Fruit fly (Drosophila melanogaster): Measurements from ENCODE around the gene lawc.

Gene lawc

DNA sequence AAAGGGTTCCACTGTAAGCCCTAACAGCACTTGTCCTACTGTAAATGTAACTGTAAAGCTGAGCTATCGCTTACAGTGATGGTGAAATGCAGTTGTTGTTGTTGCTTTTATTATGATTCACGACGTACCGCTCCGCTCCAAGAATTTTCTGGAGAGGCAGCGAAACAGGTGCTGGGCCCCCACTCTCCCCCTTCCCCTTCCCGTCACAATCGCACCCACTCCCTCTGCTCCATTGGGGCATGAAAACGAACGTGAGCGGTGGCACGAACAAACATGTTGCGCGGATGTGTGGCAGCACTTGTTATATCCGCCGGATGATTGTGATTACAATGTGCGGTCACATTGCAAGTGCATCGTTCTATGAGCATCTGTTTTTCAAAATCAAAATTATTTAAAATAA is 8.1 kb upstream of the lawc start:
- TF ChIP-seq Hr83 (GFP tag; optimal IDR thresholded peaks at IDR 0.05; ENCODE audit: poor library complexity, severe bottlenecking) (no peak), OdsH (GFP tag; optimal IDR thresholded peaks at IDR 0.05) (no peak), Sp1 (GFP tag; optimal IDR thresholded peaks at IDR 0.05) (no peak), Myc (optimal IDR thresholded peaks at IDR 0.05) (no peak), foxo (GFP tag; optimal IDR thresholded peaks at IDR 0.05) (no peak), h (GFP tag; optimal IDR thresholded peaks at IDR 0.05) (no peak), rgr (GFP tag; optimal IDR thresholded peaks at IDR 0.05) (no peak)

DNA sequence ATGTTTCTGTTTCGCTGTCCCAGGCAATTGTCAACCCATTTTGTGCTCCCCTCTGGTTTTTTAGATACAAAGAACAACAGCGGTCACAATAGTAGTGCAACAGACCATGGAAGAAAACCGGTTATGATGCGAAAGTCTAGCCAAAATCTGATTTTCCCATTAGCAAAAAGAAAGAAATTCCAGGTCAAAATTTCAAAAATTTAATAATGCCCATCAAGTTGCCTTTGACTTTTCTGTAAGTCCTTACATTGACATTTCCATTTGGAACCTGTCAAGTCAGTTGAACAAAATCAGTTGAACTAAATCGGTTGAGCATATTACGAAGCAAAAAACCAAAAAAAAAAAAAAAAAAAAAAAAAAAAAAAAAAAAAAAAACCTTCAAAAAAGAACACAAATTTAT is 5.5 kb upstream of the lawc start:
- TF ChIP-seq dmrt93B (GFP tag; optimal IDR thresholded peaks at IDR 0.05) (no peak), rgr (GFP tag; optimal IDR thresholded peaks at IDR 0.05) (no peak), Hr83 (GFP tag; optimal IDR thresholded peaks at IDR 0.05; ENCODE audit: poor library complexity, severe bottlenecking) (no peak), CrebA (GFP tag; optimal IDR thresholded peaks at IDR 0.05; ENCODE audit: borderline replicate concordance) (no peak), Sp1 (GFP tag; optimal IDR thresholded peaks at IDR 0.05) (no peak), ey (GFP tag; optimal IDR thresholded peaks at IDR 0.05) (no peak), CG32264 (GFP tag; optimal IDR thresholded peaks at IDR 0.05) (no peak), h (GFP tag; optimal IDR thresholded peaks at IDR 0.05) (no peak), Vsx2 (GFP tag; optimal IDR thresholded peaks at IDR 0.05; ENCODE audit: partially characterized antibody) (no peak), OdsH (GFP tag; optimal IDR thresholded peaks at IDR 0.05) (no peak), usp (GFP tag; optimal IDR thresholded peaks at IDR 0.05) (no peak), psq (GFP tag; optimal IDR thresholded peaks at IDR 0.05) (no peak), tai (GFP tag; optimal IDR thresholded peaks at IDR 0.05) (no peak), HLH106 (tag; optimal IDR thresholded peaks at IDR 0.05) (no peak)

dm6 chrX:8416209-8416608 is 4.8 kb upstream of the lawc start:
- TF ChIP-seq Hr78 (GFP tag; optimal IDR thresholded peaks at IDR 0.05) (no peak), psq (GFP tag; optimal IDR thresholded peaks at IDR 0.05) (peak; percentile 70)

DNA sequence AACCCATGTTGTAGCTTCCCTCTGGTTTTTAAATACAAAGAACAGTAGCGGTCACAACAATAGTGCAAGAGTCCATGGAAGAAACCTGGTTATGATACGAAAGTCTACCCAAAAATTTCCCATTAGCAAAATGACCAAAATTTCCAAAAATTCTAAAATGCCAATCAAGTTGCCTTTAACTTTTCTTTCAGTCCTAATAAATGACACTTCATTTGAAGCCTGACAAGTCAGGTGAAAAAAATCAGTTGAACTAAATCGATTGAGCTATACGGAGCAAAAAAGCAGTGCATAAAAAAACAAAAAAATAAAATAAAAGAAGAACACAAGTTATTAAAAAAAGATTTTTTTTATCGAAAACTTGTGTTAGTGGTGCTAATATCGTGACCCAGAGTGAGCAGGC is 4.1 kb upstream of the lawc start:
- TF ChIP-seq br (GFP tag; optimal IDR thresholded peaks at IDR 0.05) (no peak), Vsx2 (GFP tag; optimal IDR thresholded peaks at IDR 0.05; ENCODE audit: partially characterized antibody) (no peak), h (GFP tag; optimal IDR thresholded peaks at IDR 0.05) (no peak), rgr (GFP tag; optimal IDR thresholded peaks at IDR 0.05) (no peak), Sp1 (GFP tag; optimal IDR thresholded peaks at IDR 0.05) (no peak), CG9705 (GFP tag; optimal IDR thresholded peaks at IDR 0.05) (no peak), fru (GFP tag; optimal IDR thresholded peaks at IDR 0.05) (no peak), Myc (optimal IDR thresholded peaks at IDR 0.05) (no peak), Hr78 (GFP tag; optimal IDR thresholded peaks at IDR 0.05) (no peak), Hr83 (GFP tag; optimal IDR thresholded peaks at IDR 0.05; ENCODE audit: poor library complexity, severe bottlenecking) (no peak), dmrt93B (GFP tag; optimal IDR thresholded peaks at IDR 0.05) (no peak), Abd-B (GFP tag; optimal IDR thresholded peaks at IDR 0.05) (no peak), CrebA (GFP tag; optimal IDR thresholded peaks at IDR 0.05; ENCODE audit: borderline replicate concordance) (no peak), Dif (GFP tag; optimal IDR thresholded peaks at IDR 0.05; ENCODE audit: partially characterized antibody) (no peak), Jra (GFP tag; optimal IDR thresholded peaks at IDR 0.05) (no peak), GATAd (GFP tag; optimal IDR thresholded peaks at IDR 0.05) (no peak), ey (GFP tag; optimal IDR thresholded peaks at IDR 0.05) (no peak)

dm6 chrX:8414351-8414750 is 2.9 kb upstream of the lawc start:
- TF ChIP-seq Hnf4 (GFP tag; optimal IDR thresholded peaks at IDR 0.05) (no peak), pan (optimal IDR thresholded peaks at IDR 0.05) (no peak), Rel (GFP tag; optimal IDR thresholded peaks at IDR 0.05) (no peak), Rel (tag; optimal IDR thresholded peaks at IDR 0.05) (no peak), jim (GFP tag; optimal IDR thresholded peaks at IDR 0.05) (no peak), fru (GFP tag; optimal IDR thresholded peaks at IDR 0.05) (peak; percentile 2), Hr83 (GFP tag; optimal IDR thresholded peaks at IDR 0.05; ENCODE audit: poor library complexity, severe bottlenecking) (no peak), br (GFP tag; optimal IDR thresholded peaks at IDR 0.05) (no peak), rgr (GFP tag; optimal IDR thresholded peaks at IDR 0.05) (peak; percentile 12), Vsx2 (GFP tag; optimal IDR thresholded peaks at IDR 0.05; ENCODE audit: partially characterized antibody) (no peak), foxo (GFP tag; optimal IDR thresholded peaks at IDR 0.05) (peak in 1 of 2 experiments; percentile 30), psq (GFP tag; optimal IDR thresholded peaks at IDR 0.05) (peak; percentile 72)

DNA sequence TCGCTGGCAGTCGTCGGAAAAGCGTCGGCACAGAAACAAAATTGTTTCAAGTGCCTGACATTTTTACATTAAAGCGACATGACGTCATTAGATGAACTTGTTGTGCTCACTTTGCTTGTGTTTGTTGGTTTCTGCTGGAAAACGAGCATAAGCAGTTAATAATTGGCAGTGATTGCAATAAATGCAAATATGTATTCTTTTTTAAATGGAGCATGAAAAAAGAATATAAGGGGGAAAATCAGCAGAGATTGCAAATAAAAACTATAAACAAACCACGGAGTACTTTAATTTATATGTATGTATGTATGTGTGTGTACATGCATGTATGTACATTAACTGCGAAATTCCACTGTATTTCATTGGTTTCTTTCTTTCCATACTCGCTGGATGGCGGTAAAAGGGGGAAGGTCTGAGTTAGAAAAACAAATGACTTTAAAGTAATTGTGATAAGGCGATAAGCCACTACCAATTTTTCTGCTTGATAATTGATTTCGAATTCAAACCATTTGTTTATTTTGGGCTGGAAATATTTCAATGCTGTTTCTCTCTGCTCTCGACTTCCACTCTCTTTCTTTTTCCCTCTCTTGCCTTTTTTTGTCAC is 2.2 kb upstream of the lawc start:
- TF ChIP-seq fru (GFP tag; optimal IDR thresholded peaks at IDR 0.05) = peak; percentile 60
- TF ChIP-seq woc (GFP tag; optimal IDR thresholded peaks at IDR 0.05) = no peak
- no peak for TF ChIP-seq dsf (GFP tag; optimal IDR thresholded peaks at IDR 0.05; ENCODE audit: borderline replicate concordance)
- no peak for TF ChIP-seq lola (GFP tag; optimal IDR thresholded peaks at IDR 0.05)
- no peak for TF ChIP-seq N (GFP tag; optimal IDR thresholded peaks at IDR 0.05)
- no peak for TF ChIP-seq br (GFP tag; optimal IDR thresholded peaks at IDR 0.05)
- TF ChIP-seq CG32264 (GFP tag; optimal IDR thresholded peaks at IDR 0.05) = no peak
- TF ChIP-seq GATAd (GFP tag; optimal IDR thresholded peaks at IDR 0.05) = no peak
- TF ChIP-seq Hnf4 (GFP tag; optimal IDR thresholded peaks at IDR 0.05) = no peak
- TF ChIP-seq Myc (optimal IDR thresholded peaks at IDR 0.05) = no peak
- TF ChIP-seq Rel (GFP tag; optimal IDR thresholded peaks at IDR 0.05) = no peak
- peak; percentile 60 for TF ChIP-seq Rel (tag; optimal IDR thresholded peaks at IDR 0.05)
- TF ChIP-seq HLH106 (tag; optimal IDR thresholded peaks at IDR 0.05) = no peak
- no peak for TF ChIP-seq sv (GFP tag; optimal IDR thresholded peaks at IDR 0.05)
- TF ChIP-seq dl (GFP tag; optimal IDR thresholded peaks at IDR 0.05; ENCODE audit: insufficient read depth in 1 of 2, partially characterized antibody in 2 of 2) = no peak
- no peak for TF ChIP-seq pan (optimal IDR thresholded peaks at IDR 0.05)
- no peak for TF ChIP-seq sage (GFP tag; optimal IDR thresholded peaks at IDR 0.05)
- no peak for TF ChIP-seq psq (GFP tag; optimal IDR thresholded peaks at IDR 0.05)
- no peak for TF ChIP-seq Jra (GFP tag; optimal IDR thresholded peaks at IDR 0.05)

Measured in whole organism, wandering third instar larva.